Worm (Caenorhabditis elegans) whole organism, early embryonic: ENCODE results near the gene C46F11.4.

Source experiments
- B0310.2 ChIP-seq: sonication (generic microtip); optimal IDR thresholded peaks from 2 replicates; lab custom pipeline; 2016; ENCODE audit warnings: mild to moderate bottlenecking, missing genetic modification characterization, missing compliant biosample characterization
- F13C5.2 ChIP-seq: sonication (generic microtip); optimal IDR thresholded peaks from 2 replicates; lab custom pipeline; 2017; ENCODE audit warnings: mild to moderate bottlenecking, missing genetic modification characterization, inconsistent platforms, missing compliant biosample characterization
- aly-1 ChIP-seq: sonication (generic microtip); optimal IDR thresholded peaks from 2 replicates; lab custom pipeline; 2016; ENCODE audit warnings: missing genetic modification characterization, missing compliant biosample characterization
- ama-1 ChIP-seq: fragments of 150-350 bp; optimal IDR thresholded peaks from 2 replicates; lab custom pipeline; 2014
- ceh-13 ChIP-seq: fragments of 200-800 bp; sonication (Bioruptor generic); optimal IDR thresholded peaks from 2 replicates; lab custom pipeline; 2018; ENCODE audit warnings: mild to moderate bottlenecking, missing genetic modification characterization, missing compliant biosample characterization
- ceh-36 ChIP-seq: sonication (generic microtip); optimal IDR thresholded peaks from 2 replicates; lab custom pipeline; 2016; ENCODE audit warnings: missing genetic modification characterization, inconsistent platforms, missing compliant biosample characterization
- ets-7 ChIP-seq: sonication (generic microtip); optimal IDR thresholded peaks from 2 replicates; lab custom pipeline; 2016; ENCODE audit warnings: missing genotype, missing genetic modification characterization, missing compliant biosample characterization
- flt-1 ChIP-seq: fragments of 200-800 bp; sonication (Bioruptor generic); IDR thresholded peaks from 2 replicates; pipeline ENCODE4 v1.3.6; 2022; ENCODE audit warnings: missing genetic modification characterization, missing compliant biosample characterization
- hmbx-1 ChIP-seq: sonication (generic microtip); optimal IDR thresholded peaks from 2 replicates; lab custom pipeline; 2016; ENCODE audit warnings: mild to moderate bottlenecking, missing genetic modification characterization, missing compliant biosample characterization
- hmg-4 ChIP-seq: fragments of 200-800 bp; sonication (Bioruptor generic); optimal IDR thresholded peaks from 2 replicates; lab custom pipeline; 2018; ENCODE audit warnings: mild to moderate bottlenecking, missing genetic modification characterization, missing compliant biosample characterization
- hnd-1 ChIP-seq: sonication (generic microtip); optimal IDR thresholded peaks from 2 replicates; lab custom pipeline; 2016; ENCODE audit warnings: missing genetic modification characterization, missing compliant biosample characterization
- pes-1 ChIP-seq: fragments of 200-800 bp; sonication (Bioruptor generic); IDR thresholded peaks from 2 replicates; pipeline ENCODE4 v1.3.6; 2022; ENCODE audit warnings: missing genetic modification reagents, missing genetic modification characterization, missing compliant biosample characterization
- scrt-1 ChIP-seq: fragments of 200-800 bp; sonication (Bioruptor generic); IDR thresholded peaks from 2 replicates; pipeline ENCODE4 v1.3.6; 2022; ENCODE audit warnings: missing genetic modification characterization, missing compliant biosample characterization
- sea-1 ChIP-seq: fragments of 200-800 bp; sonication (Bioruptor generic); conservative IDR thresholded peaks from 2 replicates; pipeline ENCODE4 v1.3.6; 2022; ENCODE audit warnings: missing genetic modification characterization, missing compliant biosample characterization
- tbx-11 ChIP-seq: fragments of 200-800 bp; sonication (Bioruptor generic); IDR thresholded peaks from 2 replicates; pipeline ENCODE4 v1.3.6; 2022; ENCODE audit warnings: missing genetic modification characterization, missing compliant biosample characterization
- tbx-37 ChIP-seq: fragments of 200-800 bp; sonication (Bioruptor generic); conservative IDR thresholded peaks from 2 replicates; pipeline ENCODE4 v1.3.6; 2022; ENCODE audit warnings: missing genetic modification reagents, missing genetic modification characterization, missing compliant biosample characterization
- tra-4 ChIP-seq: sonication (generic microtip); optimal IDR thresholded peaks from 2 replicates; lab custom pipeline; 2017; ENCODE audit warnings: missing genetic modification characterization, missing compliant biosample characterization

The C46F11.4 gene

ce11 chrIII:3627042-3627441 is 37.1 kb downstream of the C46F11.4 start, which contains the start of gene sel-8:
TSS of gene sel-8 (minus strand) at chrIII:3627142.
- TF ChIP-seq tbx-11 (no peak), sea-1 (GFP tag; lab: Robert Waterston, UW) (no peak), scrt-1 (GFP tag; lab: Robert Waterston, UW) (no peak), B0310.2 (no peak), F13C5.2 (tag; lab: Kevin White, UChicago) (no peak), ets-7 (tag; lab: Kevin White, UChicago) (no peak), ceh-36 (tag; lab: Kevin White, UChicago) (no peak), hmbx-1 (tag; lab: Kevin White, UChicago) (no peak), hmg-4 (no peak), hnd-1 (tag; lab: Kevin White, UChicago) (no peak), tra-4 (no peak), tbx-37 (GFP tag; lab: Robert Waterston, UW) (no peak), aly-1 (tag; lab: Kevin White, UChicago) (no peak), ceh-13 (GFP tag; lab: Kevin White, UChicago) (no peak), ama-1 (lab: Kevin White, UChicago) (no peak)

ce11 chrIII:3623772-3624171 is 40.3 kb downstream of the C46F11.4 start:
- TF ChIP-seq aly-1 (tag; lab: Kevin White, UChicago) = peak; percentile 72
- TF ChIP-seq hmg-4 = peak; percentile 11
- TF ChIP-seq B0310.2 = peak; percentile 33
- no peak for TF ChIP-seq ceh-13 (GFP tag; lab: Kevin White, UChicago)

ce11 chrIII:3621211-3621897 is 42.8 kb downstream of the C46F11.4 start:
- TF ChIP-seq aly-1 (tag; lab: Kevin White, UChicago) (no peak), hmbx-1 (tag; lab: Kevin White, UChicago) (no peak), tra-4 (no peak), ets-7 (tag; lab: Kevin White, UChicago) (no peak), F13C5.2 (tag; lab: Kevin White, UChicago) (no peak), ceh-36 (tag; lab: Kevin White, UChicago) (no peak), tbx-11 (no peak), pes-1 (GFP tag; lab: Robert Waterston, UW) (no peak), B0310.2 (no peak), ama-1 (lab: Kevin White, UChicago) (no peak), tbx-37 (GFP tag; lab: Robert Waterston, UW) (no peak), flt-1 (GFP tag; lab: Robert Waterston, UW) (no peak), hmg-4 (no peak), ceh-13 (GFP tag; lab: Kevin White, UChicago) (no peak), sea-1 (GFP tag; lab: Robert Waterston, UW) (no peak)

ce11 chrIII:3620652-3621051 is 43.5 kb downstream of the C46F11.4 start:
- TF ChIP-seq scrt-1 (GFP tag; lab: Robert Waterston, UW) (0 out of 2 replicates have a peak, but pooled peaks have one; percentile 52), pes-1 (GFP tag; lab: Robert Waterston, UW) (peak; percentile 58; the same call in 1 of the 2 replicates), tra-4 (no peak), F13C5.2 (tag; lab: Kevin White, UChicago) (no peak), sea-1 (GFP tag; lab: Robert Waterston, UW) (0 out of 2 replicates have a peak, but pooled peaks have one; percentile 11), tbx-11 (no peak), aly-1 (tag; lab: Kevin White, UChicago) (peak; percentile 59), ets-7 (tag; lab: Kevin White, UChicago) (peak; percentile 7), hmg-4 (peak; percentile 82), hnd-1 (tag; lab: Kevin White, UChicago) (no peak)

- TF ChIP-seq hmg-4 (no peak), flt-1 (GFP tag; lab: Robert Waterston, UW) (no peak), ceh-36 (tag; lab: Kevin White, UChicago) (no peak), sea-1 (GFP tag; lab: Robert Waterston, UW) (no peak)
Measured at ce11 chrIII:3619621-3620261, 44.4 kb downstream of the C46F11.4 start.

ce11 chrIII:3612882-3613479 is 51.1 kb downstream of the C46F11.4 start:
- TF ChIP-seq tbx-11 (no peak), hnd-1 (tag; lab: Kevin White, UChicago) (no peak), ceh-36 (tag; lab: Kevin White, UChicago) (no peak), scrt-1 (GFP tag; lab: Robert Waterston, UW) (no peak), tra-4 (no peak), sea-1 (GFP tag; lab: Robert Waterston, UW) (no peak), B0310.2 (no peak), F13C5.2 (tag; lab: Kevin White, UChicago) (no peak), ama-1 (lab: Kevin White, UChicago) (no peak), hmg-4 (no peak), pes-1 (GFP tag; lab: Robert Waterston, UW) (no peak), ets-7 (tag; lab: Kevin White, UChicago) (no peak), hmbx-1 (tag; lab: Kevin White, UChicago) (no peak), tbx-37 (GFP tag; lab: Robert Waterston, UW) (no peak), ceh-13 (GFP tag; lab: Kevin White, UChicago) (no peak), aly-1 (tag; lab: Kevin White, UChicago) (no peak), flt-1 (GFP tag; lab: Robert Waterston, UW) (no peak)

ce11 chrIII:3612387-3612786 is 51.7 kb downstream of the C46F11.4 start:
- TF ChIP-seq aly-1 (tag; lab: Kevin White, UChicago) = no peak
- peak; percentile 69 for TF ChIP-seq ama-1 (lab: Kevin White, UChicago)
